Fruit fly (Drosophila melanogaster) whole organism, prepupa: ENCODE measurements around the gene Arts.

ENCODE experiments used
- Blimp-1 ChIP-seq: fragments of 200-800 bp; sonication (Bioruptor generic); optimal IDR thresholded peaks from 3 replicates; lab custom pipeline; 2017; ENCODE audit warnings: missing biosample characterization, missing genetic modification characterization, mild to moderate bottlenecking, moderate library complexity, missing genetic modification reagents
- CG11294 ChIP-seq: fragments of 200-800 bp; sonication (Bioruptor generic); IDR thresholded peaks from 2 replicates; pipeline ENCODE4 v1.3.6; 2022; ENCODE audit warnings: missing biosample characterization, missing genetic modification characterization
- CG11762 ChIP-seq: fragments of 200-800 bp; sonication (Bioruptor generic); optimal IDR thresholded peaks from 3 replicates; lab custom pipeline; 2016; ENCODE audit warnings: missing biosample characterization, missing genetic modification characterization; ENCODE audit not compliant: insufficient read depth
- CG11902 ChIP-seq: fragments of 200-800 bp; sonication (Bioruptor generic); optimal IDR thresholded peaks from 3 replicates; lab custom pipeline; 2016; ENCODE audit warnings: missing biosample characterization, missing genetic modification characterization
- CG15336 ChIP-seq: fragments of 200-800 bp; sonication (Bioruptor generic); IDR thresholded peaks from 2 replicates; pipeline ENCODE4 v1.3.6; 2022; ENCODE audit warnings: missing biosample characterization, missing genetic modification characterization
- CG1621 ChIP-seq: fragments of 200-800 bp; sonication (Bioruptor generic); optimal IDR thresholded peaks from 3 replicates; lab custom pipeline; 2018; ENCODE audit warnings: missing biosample characterization, mild to moderate bottlenecking, missing genetic modification characterization
- CG3919 ChIP-seq: fragments of 200-800 bp; sonication (Bioruptor generic); optimal IDR thresholded peaks from 3 replicates; lab custom pipeline; 2016; ENCODE audit warnings: missing biosample characterization, missing genetic modification characterization
- CG4318 ChIP-seq: fragments of 200-800 bp; sonication (Bioruptor generic); optimal IDR thresholded peaks from 3 replicates; lab custom pipeline; 2017; ENCODE audit warnings: missing biosample characterization, mild to moderate bottlenecking, missing genetic modification characterization
- CG6276 ChIP-seq: fragments of 200-800 bp; sonication (Bioruptor generic); optimal IDR thresholded peaks from 2 replicates; lab custom pipeline; 2017; ENCODE audit warnings: missing biosample characterization, mild to moderate bottlenecking, missing genetic modification characterization
- CG6792 ChIP-seq: fragments of 200-800 bp; sonication (Bioruptor generic); optimal IDR thresholded peaks from 3 replicates; lab custom pipeline; 2016; ENCODE audit warnings: missing biosample characterization, missing genetic modification characterization
- CG6854 ChIP-seq: fragments of 200-800 bp; sonication (Bioruptor generic); optimal IDR thresholded peaks from 2 replicates; lab custom pipeline; 2017; ENCODE audit warnings: missing biosample characterization, mild to moderate bottlenecking, missing genetic modification characterization
- CG7368 ChIP-seq: fragments of 200-800 bp; sonication (Bioruptor generic); optimal IDR thresholded peaks from 3 replicates; lab custom pipeline; 2016; ENCODE audit warnings: missing biosample characterization, missing genetic modification characterization
- CG8119 ChIP-seq: fragments of 200-800 bp; sonication (Bioruptor generic); IDR thresholded peaks from 3 replicates; pipeline ENCODE4 v1.3.6; 2022; ENCODE audit warnings: missing biosample characterization, missing genetic modification characterization
- CG8632 ChIP-seq: fragments of 200-800 bp; sonication (Bioruptor generic); optimal IDR thresholded peaks from 3 replicates; lab custom pipeline; 2016; ENCODE audit warnings: missing biosample characterization, missing genetic modification characterization
- CG9139 ChIP-seq: fragments of 200-800 bp; sonication (Bioruptor generic); optimal IDR thresholded peaks from 3 replicates; lab custom pipeline; 2017; ENCODE audit warnings: missing biosample characterization, mild to moderate bottlenecking, missing genetic modification characterization
- Eip78C ChIP-seq: fragments of 200-800 bp; sonication (Bioruptor generic); peaks from one replicate; lab custom pipeline; 2016; ENCODE audit warnings: missing biosample characterization, missing genetic modification characterization
- Ets21C ChIP-seq: fragments of 200-800 bp; sonication (Bioruptor generic); optimal IDR thresholded peaks from 3 replicates; lab custom pipeline; 2016; ENCODE audit warnings: missing biosample characterization, missing genetic modification characterization
- Ets96B ChIP-seq: fragments of 200-800 bp; optimal IDR thresholded peaks from 2 replicates; lab custom pipeline; 2019; ENCODE audit warnings: missing biosample characterization, mild to moderate bottlenecking, missing genetic modification characterization, moderate library complexity
- Gug ChIP-seq: fragments of 200-800 bp; sonication (Bioruptor generic); IDR thresholded peaks from 2 replicates; pipeline ENCODE4 v1.3.6; 2022; ENCODE audit warnings: missing biosample characterization, missing genetic modification characterization
- Hr38 ChIP-seq: sonication (Bioruptor generic); optimal IDR thresholded peaks from 2 replicates; lab custom pipeline; 2016; ENCODE audit warnings: missing biosample characterization, missing genetic modification characterization
- Hr39 ChIP-seq: fragments of 200-800 bp; sonication (Bioruptor generic); optimal IDR thresholded peaks from 2 replicates; lab custom pipeline; 2016; ENCODE audit warnings: missing biosample characterization, missing genetic modification characterization
- OdsH ChIP-seq: fragments of 200-800 bp; sonication (Bioruptor generic); optimal IDR thresholded peaks from 3 replicates; lab custom pipeline; 2016; ENCODE audit warnings: missing biosample characterization, missing genetic modification characterization
- Smox ChIP-seq: fragments of 200-800 bp; sonication (Bioruptor generic); optimal IDR thresholded peaks from 3 replicates; lab custom pipeline; 2016; ENCODE audit warnings: missing biosample characterization, missing genetic modification characterization
- Sox15 ChIP-seq: fragments of 200-800 bp; sonication (Bioruptor generic); optimal IDR thresholded peaks from 3 replicates; lab custom pipeline; 2016; ENCODE audit warnings: missing biosample characterization, missing genetic modification characterization
- achi ChIP-seq: fragments of 200-800 bp; sonication (Bioruptor generic); optimal IDR thresholded peaks from 3 replicates; lab custom pipeline; 2016; ENCODE audit warnings: missing biosample characterization, missing genetic modification characterization
- acj6 ChIP-seq: fragments of 200-800 bp; sonication (Bioruptor generic); optimal IDR thresholded peaks from 3 replicates; lab custom pipeline; 2016; ENCODE audit warnings: missing biosample characterization, missing genetic modification characterization
- cyc ChIP-seq: fragments of 200-800 bp; sonication (Bioruptor generic); optimal IDR thresholded peaks from 3 replicates; lab custom pipeline; 2016; ENCODE audit warnings: missing biosample characterization, missing genetic modification characterization
- fd59A ChIP-seq: fragments of 200-800 bp; sonication (Bioruptor generic); optimal IDR thresholded peaks from 2 replicates; lab custom pipeline; 2017; ENCODE audit warnings: missing biosample characterization, mild to moderate bottlenecking, missing genetic modification characterization, missing genetic modification reagents
- fd85E ChIP-seq: fragments of 200-800 bp; sonication (Bioruptor generic); optimal IDR thresholded peaks from 3 replicates; lab custom pipeline; 2016; ENCODE audit warnings: missing biosample characterization, missing genetic modification characterization
- fkh ChIP-seq: fragments of 200-800 bp; sonication (Bioruptor generic); optimal IDR thresholded peaks from 3 replicates; lab custom pipeline; 2017; ENCODE audit warnings: missing biosample characterization, mild to moderate bottlenecking, missing genetic modification characterization, moderate library complexity
- net ChIP-seq: fragments of 200-800 bp; sonication (Bioruptor generic); optimal IDR thresholded peaks from 3 replicates; lab custom pipeline; 2016; ENCODE audit warnings: missing biosample characterization, missing genetic modification characterization
- pdm3 ChIP-seq: fragments of 200-800 bp; sonication (Bioruptor generic); optimal IDR thresholded peaks from 3 replicates; lab custom pipeline; 2016; ENCODE audit warnings: missing biosample characterization, missing genetic modification characterization
- salr ChIP-seq, 2 experiments: fragments of 200-800 bp; sonication (Bioruptor generic); optimal IDR thresholded peaks; 3 replicates each; lab custom pipeline; 2016 to 2018; ENCODE audit warnings: missing biosample characterization in 2 of 2, missing genetic modification characterization in 2 of 2, mild to moderate bottlenecking in 1 of 2
- ss ChIP-seq, 2 experiments: fragments of 200-800 bp; sonication (Bioruptor generic); optimal IDR thresholded peaks; 2 replicates in 1 of 2; 3 replicates in 1 of 2; lab custom pipeline; 2017 to 2018; ENCODE audit warnings: mild to moderate bottlenecking in 2 of 2, missing biosample characterization in 2 of 2, missing genetic modification characterization in 2 of 2, moderate library complexity in 1 of 2
- svp ChIP-seq: fragments of 200-800 bp; sonication (Bioruptor generic); peaks from one replicate; lab custom pipeline; 2016; ENCODE audit warnings: missing biosample characterization, missing genetic modification characterization
- vri ChIP-seq: fragments of 200-800 bp; sonication (Bioruptor generic); optimal IDR thresholded peaks from 3 replicates; lab custom pipeline; 2016; ENCODE audit warnings: missing biosample characterization, mild to moderate bottlenecking, missing genetic modification characterization

The Arts gene

dm6 chr3L:16647578-16648113 is 45.0 kb downstream of the Arts start, which contains the start of gene Abl (continued):
- TF ChIP-seq fkh (GFP tag; lab: Kevin White, UChicago) = peak; percentile 3
- no peak for TF ChIP-seq CG8632 (GFP tag; lab: Kevin White, UChicago)
- peak; percentile 1 for TF ChIP-seq CG11902 (GFP tag; lab: Kevin White, UChicago)
- TF ChIP-seq achi (GFP tag; lab: Kevin White, UChicago) = no peak
- TF ChIP-seq svp (GFP tag; lab: Kevin White, UChicago) = peak; percentile 84
- TF ChIP-seq Ets96B (tag; lab: Kevin White, UChicago) = no peak
- no peak for TF ChIP-seq Hr38 (GFP tag; lab: Kevin White, UChicago)
- TF ChIP-seq cyc (GFP tag; lab: Kevin White, UChicago) = peak; percentile 39
- TF ChIP-seq CG4318 (GFP tag; lab: Kevin White, UChicago) = no peak
- TF ChIP-seq salr (GFP tag; optimal IDR thresholded peaks at IDR 0.05; lab: Kevin White, UChicago) = no peak
- TF ChIP-seq CG6854 (GFP tag; lab: Kevin White, UChicago) = peak; percentile 87
- TF ChIP-seq CG15336 (GFP tag; lab: Robert Waterston, UW) = peak; percentile 26
- TF ChIP-seq CG6276 (GFP tag; lab: Kevin White, UChicago) = peak; percentile 53
- no peak for TF ChIP-seq CG11294 (GFP tag; lab: Robert Waterston, UW)
- no peak for TF ChIP-seq Blimp-1
- TF ChIP-seq Smox (GFP tag; lab: Kevin White, UChicago) = peak; percentile 5
- peak; percentile 32 for TF ChIP-seq Ets21C
- no peak for TF ChIP-seq CG11762 (GFP tag; lab: Kevin White, UChicago)
- peak; percentile 37 for TF ChIP-seq CG7368 (GFP tag; lab: Kevin White, UChicago)
- peak; percentile 48 for TF ChIP-seq Hr39 (GFP tag; lab: Kevin White, UChicago)
- TF ChIP-seq acj6 (GFP tag; lab: Kevin White, UChicago) = peak; percentile 4
- peak; percentile 2 for TF ChIP-seq fd85E (GFP tag; lab: Kevin White, UChicago)
- TF ChIP-seq CG9139 (GFP tag; lab: Kevin White, UChicago) = peak; percentile 50
- TF ChIP-seq Sox15 (GFP tag; lab: Kevin White, UChicago) = peak; percentile 19
- peak; percentile 38 for TF ChIP-seq net (GFP tag; lab: Kevin White, UChicago)
- TF ChIP-seq CG6792 (GFP tag; lab: Kevin White, UChicago) = no peak
- no peak for TF ChIP-seq Gug (GFP tag; lab: Robert Waterston, UW)
- TF ChIP-seq pdm3 (GFP tag; lab: Kevin White, UChicago) = no peak
- TF ChIP-seq CG8119 (GFP tag; lab: Robert Waterston, UW) = peak; percentile 58; the same call in 1 of the 3 replicates
- peak; percentile 85 for TF ChIP-seq Eip78C

dm6 chr3L:16650078-16650477 is 47.4 kb downstream of the Arts start:
- TF ChIP-seq OdsH (GFP tag; lab: Kevin White, UChicago) (no peak), Ets96B (tag; lab: Kevin White, UChicago) (no peak), fd59A (GFP tag; lab: Kevin White, UChicago) (no peak), CG11902 (GFP tag; lab: Kevin White, UChicago) (no peak), CG6792 (GFP tag; lab: Kevin White, UChicago) (no peak), Hr39 (GFP tag; lab: Kevin White, UChicago) (no peak), CG3919 (GFP tag; lab: Kevin White, UChicago) (no peak), CG15336 (GFP tag; lab: Robert Waterston, UW) (no peak)

- TF ChIP-seq salr (GFP tag; optimal IDR thresholded peaks at IDR 0.05; lab: Kevin White, UChicago) = no peak
- peak in 1 of 2 experiments; percentile 38 for TF ChIP-seq ss (GFP tag; optimal IDR thresholded peaks at IDR 0.05; lab: Kevin White, UChicago)
- peak; percentile 67 for TF ChIP-seq CG1621
These were observed 48.5 kb downstream of the Arts start for dm6 chr3L:16651127-16651526.

- TF ChIP-seq vri (GFP tag; lab: Kevin White, UChicago) (peak; percentile 31), fd59A (GFP tag; lab: Kevin White, UChicago) (no peak)
- TF ChIP-seq, all 60 proteins: peak for 1
These were observed 49.9 kb downstream of the Arts start for dm6 chr3L:16652531-16652930.
